Fruit fly (Drosophila melanogaster) whole organism, wandering third instar larva: Measurements from ENCODE around the gene Ugt35B1.

Source experiments
- Abd-B ChIP-seq: fragments of >200 bp; optimal IDR thresholded peaks from 2 replicates; lab custom pipeline; 2017; ENCODE audit warnings: missing biosample characterization, missing genetic modification characterization
- CG9705 ChIP-seq: fragments of 200-800 bp; sonication (Bioruptor generic); optimal IDR thresholded peaks from 2 replicates; lab custom pipeline; 2018; ENCODE audit warnings: missing biosample characterization, mild to moderate bottlenecking, missing genetic modification characterization
- HLH106 ChIP-seq: fragments of 200-800 bp; optimal IDR thresholded peaks from 3 replicates; lab custom pipeline; 2019; ENCODE audit warnings: missing biosample characterization, mild to moderate bottlenecking, missing genetic modification characterization, moderate library complexity
- Hr78 ChIP-seq: fragments of >200 bp; optimal IDR thresholded peaks from 2 replicates; lab custom pipeline; 2017; ENCODE audit warnings: missing biosample characterization, missing genetic modification characterization
- Hr83 ChIP-seq: fragments of 200-300 bp; sonication (Bioruptor generic); optimal IDR thresholded peaks from 2 replicates; lab custom pipeline; 2016; ENCODE audit warnings: missing biosample characterization, mild to moderate bottlenecking, missing genetic modification characterization, moderate library complexity; ENCODE audit not compliant: poor library complexity, severe bottlenecking
- Mio ChIP-seq: sonication (Bioruptor generic); optimal IDR thresholded peaks from 2 replicates; lab custom pipeline; 2016; ENCODE audit warnings: missing biosample characterization, missing genetic modification characterization
- OdsH ChIP-seq: fragments of 200-800 bp; sonication (Bioruptor generic); optimal IDR thresholded peaks from 2 replicates; lab custom pipeline; 2016; ENCODE audit warnings: missing biosample characterization, mild to moderate bottlenecking, missing genetic modification characterization
- Sp1 ChIP-seq: fragments of 200-800 bp; sonication (Bioruptor generic); optimal IDR thresholded peaks from 3 replicates; lab custom pipeline; 2019; ENCODE audit warnings: missing biosample characterization, mild to moderate bottlenecking, missing genetic modification characterization, moderate library complexity
- dmrt93B ChIP-seq: fragments of 200-800 bp; sonication (Bioruptor generic); optimal IDR thresholded peaks from 2 replicates; lab custom pipeline; 2018; ENCODE audit warnings: missing biosample characterization, mild to moderate bottlenecking, missing genetic modification characterization
- ey ChIP-seq: fragments of 200-800 bp; sonication (Bioruptor generic); optimal IDR thresholded peaks from 2 replicates; lab custom pipeline; 2016; ENCODE audit warnings: missing biosample characterization, missing genetic modification characterization
- fru ChIP-seq: fragments of 200-800 bp; sonication (Bioruptor generic); optimal IDR thresholded peaks from 3 replicates; lab custom pipeline; 2016; ENCODE audit warnings: missing biosample characterization, mild to moderate bottlenecking, missing genetic modification characterization
- h ChIP-seq: fragments of 200-800 bp; sonication (Bioruptor generic); optimal IDR thresholded peaks from 3 replicates; lab custom pipeline; 2016; ENCODE audit warnings: missing biosample characterization, mild to moderate bottlenecking, missing genetic modification characterization
- psq ChIP-seq: fragments of 200-800 bp; sonication (Bioruptor generic); optimal IDR thresholded peaks from 3 replicates; lab custom pipeline; 2017; ENCODE audit warnings: missing biosample characterization, mild to moderate bottlenecking, missing genetic modification characterization, moderate library complexity
- usp ChIP-seq: fragments of >200 bp; optimal IDR thresholded peaks from 2 replicates; lab custom pipeline; 2017; ENCODE audit warnings: missing biosample characterization, missing genetic modification characterization

DNA sequence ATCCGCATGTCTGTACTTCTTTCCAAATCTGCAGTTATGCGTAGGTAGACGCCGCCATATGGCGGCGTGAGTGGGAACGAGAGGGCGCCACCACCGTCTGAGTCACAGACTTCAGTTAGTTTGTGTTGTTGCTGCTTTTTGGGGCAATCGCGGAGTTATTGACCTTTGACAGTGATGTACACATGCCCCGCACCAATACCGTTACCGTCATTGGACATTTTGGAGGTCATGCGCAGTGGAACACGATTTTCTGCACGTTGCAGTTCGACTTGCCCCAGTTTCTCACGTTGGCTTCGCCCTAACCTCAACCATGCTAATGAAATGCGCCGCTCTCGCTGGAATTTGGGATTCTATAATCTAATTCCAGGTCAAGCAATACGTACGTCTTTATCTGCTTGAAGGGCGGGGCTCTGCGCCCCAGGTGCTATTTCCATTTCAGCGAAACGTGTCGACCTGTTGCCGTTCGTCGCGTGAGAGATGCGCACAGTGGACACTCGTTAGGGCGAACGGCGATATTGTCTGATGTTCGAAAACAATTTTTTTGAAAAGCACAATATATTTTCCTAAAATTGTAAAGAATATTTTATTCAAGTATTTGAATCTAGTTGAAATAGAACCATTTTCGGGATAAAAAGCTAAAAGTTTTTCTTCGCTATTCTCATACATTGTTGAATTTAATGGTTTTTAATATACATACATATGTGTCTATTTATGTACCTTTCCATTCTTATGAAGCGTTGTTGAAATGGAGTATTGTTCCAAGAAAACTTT is 41.4 kb upstream of the Ugt35B1 start:
- TF ChIP-seq psq (GFP tag; lab: Kevin White, UChicago), result peak; percentile 63
- TF ChIP-seq Hr83 (GFP tag; lab: Kevin White, UChicago), result peak; percentile 66
- TF ChIP-seq Sp1 (GFP tag; lab: Kevin White, UChicago), result peak; percentile 59
- peak; percentile 65 for TF ChIP-seq ey (GFP tag; lab: Kevin White, UChicago)
- TF ChIP-seq CG9705 (GFP tag; lab: Kevin White, UChicago), result peak; percentile 40
- TF ChIP-seq usp (GFP tag; lab: Kevin White, UChicago), result no peak
- no peak for TF ChIP-seq Abd-B (GFP tag; lab: Kevin White, UChicago)
- no peak for TF ChIP-seq Hr78 (GFP tag; lab: Kevin White, UChicago)
- TF ChIP-seq dmrt93B, result peak; percentile 41
- peak; percentile 73 for TF ChIP-seq HLH106 (tag; lab: Kevin White, UChicago)
- peak; percentile 60 for TF ChIP-seq fru
- no peak for TF ChIP-seq Mio (GFP tag; lab: Kevin White, UChicago)
- peak; percentile 62 for TF ChIP-seq OdsH (GFP tag; lab: Kevin White, UChicago)
- peak; percentile 74 for TF ChIP-seq h (GFP tag; lab: Kevin White, UChicago)
